Worm (Caenorhabditis elegans): ENCODE results near the gene F21H7.5.

The F21H7.5 gene

ce11 chrV:16225524-16226116, 11.7 kb upstream of the F21H7.5 start (continued):
- TF ChIP-seq nhr-48 (tag; optimal IDR thresholded peaks at IDR 0.05) (peak; percentile 35), Y75B8A.6 (GFP tag; IDR thresholded peaks at IDR 0.05) (0 out of 2 replicates have a peak, but pooled peaks have one; percentile 17), gei-8 (GFP tag; optimal IDR thresholded peaks at IDR 0.05) (no peak), ztf-7 (tag; optimal IDR thresholded peaks at IDR 0.05) (no peak), lin-39 (tag; optimal IDR thresholded peaks at IDR 0.05) (no peak), unc-130 (GFP tag; optimal IDR thresholded peaks at IDR 0.05) (peak; percentile 12), unc-39 (tag; optimal IDR thresholded peaks at IDR 0.05) (no peak), zip-11 (GFP tag; IDR thresholded peaks at IDR 0.05) (no peak), fos-1 (tag; optimal IDR thresholded peaks at IDR 0.05) (no peak), cey-2 (tag; optimal IDR thresholded peaks at IDR 0.05; ENCODE audit: borderline replicate concordance, insufficient read depth) (no peak), dve-1 (tag; optimal IDR thresholded peaks at IDR 0.05; ENCODE audit: insufficient read depth) (peak; percentile 18), Y48G9A.11 (GFP tag; IDR thresholded peaks at IDR 0.05) (peak; percentile 47; the same call in 1 of the 2 replicates), nhr-25 (tag; optimal IDR thresholded peaks at IDR 0.05; ENCODE audit: borderline replicate concordance, insufficient read depth) (no peak), dmd-9 (GFP tag; IDR thresholded peaks at IDR 0.05) (no peak)

ce11 chrV:16226581-16226980, 10.7 kb upstream of the F21H7.5 start, which contains the start of gene F11A5.13:
F11A5.13 (minus strand) TSS chrV:16226681.
- no peak for TF ChIP-seq nhr-41 (GFP tag; IDR thresholded peaks at IDR 0.05)
- TF ChIP-seq unc-62 (GFP tag; optimal IDR thresholded peaks at IDR 0.05 in 1 of 2), result no peak
- TF ChIP-seq unc-62 (tag; optimal IDR thresholded peaks at IDR 0.05), result no peak
- no peak for TF ChIP-seq saeg-2 (GFP tag; IDR thresholded peaks at IDR 0.05)
- no peak for TF ChIP-seq lin-38 (GFP tag; IDR thresholded peaks at IDR 0.05)
- no peak for TF ChIP-seq pha-4 (GFP tag; IDR thresholded peaks at IDR 0.05)
- TF ChIP-seq pha-4 (tag; optimal IDR thresholded peaks at IDR 0.05), result no peak
- TF ChIP-seq ZK546.5 (tag; optimal IDR thresholded peaks at IDR 0.05), result no peak
- TF ChIP-seq Y75B8A.6 (GFP tag; IDR thresholded peaks at IDR 0.05), result no peak
- no peak for TF ChIP-seq nhr-237 (tag; optimal IDR thresholded peaks at IDR 0.05)
- TF ChIP-seq zfp-2 (tag; optimal IDR thresholded peaks at IDR 0.05), result no peak
- no peak for TF ChIP-seq ama-1 (optimal IDR thresholded peaks at IDR 0.05)
- no peak for TF ChIP-seq tra-1 (GFP tag; IDR thresholded peaks at IDR 0.05)
- no peak for TF ChIP-seq tag-97 (GFP tag; IDR thresholded peaks at IDR 0.05)
- no peak for TF ChIP-seq mxl-3 (GFP tag; optimal IDR thresholded peaks at IDR 0.05)
- TF ChIP-seq ZK337.2 (GFP tag; IDR thresholded peaks at IDR 0.05), result no peak
- no peak for TF ChIP-seq jun-1 (tag; optimal IDR thresholded peaks at IDR 0.05)
- no peak for TF ChIP-seq daf-16 (GFP tag; optimal IDR thresholded peaks at IDR 0.05)
- no peak for TF ChIP-seq daf-16 (tag; optimal IDR thresholded peaks at IDR 0.05)
- no peak for TF ChIP-seq ceh-82 (tag; optimal IDR thresholded peaks at IDR 0.05)
- no peak for TF ChIP-seq mxl-2 (GFP tag; conservative IDR thresholded peaks at IDR 0.05)
- TF ChIP-seq duxl-1 (tag; optimal IDR thresholded peaks at IDR 0.05; ENCODE audit: poor library complexity), result no peak

- TF ChIP-seq fkh-10 (GFP tag; optimal IDR thresholded peaks at IDR 0.05), result no peak
- TF ChIP-seq unc-62 (GFP tag; optimal IDR thresholded peaks at IDR 0.05 in 1 of 2), result peak in 1 of 2 experiments; percentile 97
- no peak for TF ChIP-seq unc-62 (tag; optimal IDR thresholded peaks at IDR 0.05)
- TF ChIP-seq daf-8 (GFP tag; IDR thresholded peaks at IDR 0.05), result no peak
Observed at ce11 chrV:16229439-16229838, 7.9 kb upstream of the F21H7.5 start.

- no peak for TF ChIP-seq mep-1 (tag; optimal IDR thresholded peaks at IDR 0.05)
- no peak for TF ChIP-seq zfp-2 (tag; optimal IDR thresholded peaks at IDR 0.05)
Observed at ce11 chrV:16229896-16230295, 7.4 kb upstream of the F21H7.5 start, which contains the start of the genes F21H7.2 and F21H7.12. F21H7.2 (minus strand) TSS chrV:16229996. F21H7.12 (plus strand) TSS chrV:16230165.
